Fruit fly (Drosophila melanogaster) whole organism, wandering third instar larva: ENCODE measurements around the gene Pus7.

Source experiments
- Abd-B ChIP-seq: fragments of >200 bp; optimal IDR thresholded peaks from 2 replicates; lab custom pipeline; 2017; ENCODE audit warnings: missing biosample characterization, missing genetic modification characterization
- CG32264 ChIP-seq: fragments of 200-800 bp; sonication (Bioruptor generic); optimal IDR thresholded peaks from 2 replicates; lab custom pipeline; 2016; ENCODE audit warnings: missing biosample characterization, missing genetic modification characterization
- CG9705 ChIP-seq: fragments of 200-800 bp; sonication (Bioruptor generic); optimal IDR thresholded peaks from 2 replicates; lab custom pipeline; 2018; ENCODE audit warnings: missing biosample characterization, mild to moderate bottlenecking, missing genetic modification characterization
- CrebA ChIP-seq: fragments of 200-800 bp; sonication (Bioruptor generic); optimal IDR thresholded peaks from 2 replicates; lab custom pipeline; 2016; ENCODE audit warnings: missing biosample characterization, mild to moderate bottlenecking, missing genetic modification characterization, borderline replicate concordance
- GATAd ChIP-seq: sonication (Bioruptor generic); optimal IDR thresholded peaks from 2 replicates; lab custom pipeline; 2016; ENCODE audit warnings: missing biosample characterization, missing genetic modification characterization
- HLH106 ChIP-seq: fragments of 200-800 bp; optimal IDR thresholded peaks from 3 replicates; lab custom pipeline; 2019; ENCODE audit warnings: missing biosample characterization, mild to moderate bottlenecking, missing genetic modification characterization, moderate library complexity
- Hnf4 ChIP-seq: fragments of 200-800 bp; sonication (Bioruptor generic); optimal IDR thresholded peaks from 2 replicates; lab custom pipeline; 2016; ENCODE audit warnings: missing biosample characterization, mild to moderate bottlenecking, missing genetic modification characterization
- Hr78 ChIP-seq: fragments of >200 bp; optimal IDR thresholded peaks from 2 replicates; lab custom pipeline; 2017; ENCODE audit warnings: missing biosample characterization, missing genetic modification characterization
- Hr83 ChIP-seq: fragments of 200-300 bp; sonication (Bioruptor generic); optimal IDR thresholded peaks from 2 replicates; lab custom pipeline; 2016; ENCODE audit warnings: missing biosample characterization, mild to moderate bottlenecking, missing genetic modification characterization, moderate library complexity; ENCODE audit not compliant: poor library complexity, severe bottlenecking
- Jra ChIP-seq: sonication (Bioruptor generic); optimal IDR thresholded peaks from 2 replicates; lab custom pipeline; 2016; ENCODE audit warnings: missing biosample characterization, missing genetic modification characterization
- Mio ChIP-seq: sonication (Bioruptor generic); optimal IDR thresholded peaks from 2 replicates; lab custom pipeline; 2016; ENCODE audit warnings: missing biosample characterization, missing genetic modification characterization
- N ChIP-seq: fragments of >200 bp; optimal IDR thresholded peaks from 2 replicates; lab custom pipeline; 2018; ENCODE audit warnings: missing biosample characterization, missing external identifiers, missing genetic modification characterization
- OdsH ChIP-seq: fragments of 200-800 bp; sonication (Bioruptor generic); optimal IDR thresholded peaks from 2 replicates; lab custom pipeline; 2016; ENCODE audit warnings: missing biosample characterization, mild to moderate bottlenecking, missing genetic modification characterization
- Rel ChIP-seq, 2 experiments: fragments of 200-800 bp; sonication (Bioruptor generic) in 1 of 2; optimal IDR thresholded peaks; 2 replicates in 1 of 2; 3 replicates in 1 of 2; lab custom pipeline; 2016 to 2019; ENCODE audit warnings: mild to moderate bottlenecking in 2 of 2, missing biosample characterization in 2 of 2, missing genetic modification characterization in 2 of 2, moderate library complexity in 1 of 2
- Sp1 ChIP-seq: fragments of 200-800 bp; sonication (Bioruptor generic); optimal IDR thresholded peaks from 3 replicates; lab custom pipeline; 2019; ENCODE audit warnings: missing biosample characterization, mild to moderate bottlenecking, missing genetic modification characterization, moderate library complexity
- Vsx2 ChIP-seq: fragments of 200-300, 225-300 bp; sonication (Bioruptor generic); optimal IDR thresholded peaks from 2 replicates; lab custom pipeline; 2018; ENCODE audit warnings: missing biosample characterization, missing genetic modification characterization; ENCODE audit not compliant: partially characterized antibody
- br ChIP-seq: fragments of 200-800 bp; sonication (Bioruptor generic); optimal IDR thresholded peaks from 2 replicates; lab custom pipeline; 2016; ENCODE audit warnings: missing biosample characterization, missing genetic modification characterization
- brk ChIP-seq: fragments of 200-800 bp; sonication (Bioruptor generic); optimal IDR thresholded peaks from 2 replicates; lab custom pipeline; 2016; ENCODE audit warnings: missing biosample characterization, mild to moderate bottlenecking, missing genetic modification characterization
- dmrt93B ChIP-seq: fragments of 200-800 bp; sonication (Bioruptor generic); optimal IDR thresholded peaks from 2 replicates; lab custom pipeline; 2018; ENCODE audit warnings: missing biosample characterization, mild to moderate bottlenecking, missing genetic modification characterization
- dsf ChIP-seq: sonication (Bioruptor generic); optimal IDR thresholded peaks from 2 replicates; lab custom pipeline; 2016; ENCODE audit warnings: missing biosample characterization, missing genetic modification characterization, borderline replicate concordance
- ey ChIP-seq: fragments of 200-800 bp; sonication (Bioruptor generic); optimal IDR thresholded peaks from 2 replicates; lab custom pipeline; 2016; ENCODE audit warnings: missing biosample characterization, missing genetic modification characterization
- foxo ChIP-seq, 2 experiments: fragments of 200-800 bp; sonication (Bioruptor generic); optimal IDR thresholded peaks; 2 replicates in 1 of 2; 3 replicates in 1 of 2; lab custom pipeline; 2016 to 2017; ENCODE audit warnings: missing biosample characterization in 2 of 2, missing genetic modification characterization in 2 of 2
- fru ChIP-seq: fragments of 200-800 bp; sonication (Bioruptor generic); optimal IDR thresholded peaks from 3 replicates; lab custom pipeline; 2016; ENCODE audit warnings: missing biosample characterization, mild to moderate bottlenecking, missing genetic modification characterization
- h ChIP-seq: fragments of 200-800 bp; sonication (Bioruptor generic); optimal IDR thresholded peaks from 3 replicates; lab custom pipeline; 2016; ENCODE audit warnings: missing biosample characterization, mild to moderate bottlenecking, missing genetic modification characterization
- jim ChIP-seq: fragments of 175-275, 200-325 bp; sonication (Bioruptor generic); optimal IDR thresholded peaks from 2 replicates; lab custom pipeline; 2016; ENCODE audit warnings: missing biosample characterization, mild to moderate bottlenecking, missing genetic modification characterization
- pan ChIP-seq: fragments of >200 bp; optimal IDR thresholded peaks from 2 replicates; lab custom pipeline; 2017
- psq ChIP-seq: fragments of 200-800 bp; sonication (Bioruptor generic); optimal IDR thresholded peaks from 3 replicates; lab custom pipeline; 2017; ENCODE audit warnings: missing biosample characterization, mild to moderate bottlenecking, missing genetic modification characterization, moderate library complexity
- rgr ChIP-seq: fragments of 200-800 bp; sonication (Bioruptor generic); optimal IDR thresholded peaks from 3 replicates; lab custom pipeline; 2016; ENCODE audit warnings: missing biosample characterization, mild to moderate bottlenecking, missing genetic modification characterization
- sage ChIP-seq: fragments of 200-800 bp; sonication (Bioruptor generic); optimal IDR thresholded peaks from 2 replicates; lab custom pipeline; 2016; ENCODE audit warnings: missing biosample characterization, mild to moderate bottlenecking, missing genetic modification characterization
- sv ChIP-seq: fragments of 200-800 bp; sonication (Bioruptor generic); optimal IDR thresholded peaks from 3 replicates; lab custom pipeline; 2016; ENCODE audit warnings: missing biosample characterization, missing genetic modification characterization
- tai ChIP-seq: sonication (Bioruptor generic); optimal IDR thresholded peaks from 2 replicates; lab custom pipeline; 2016; ENCODE audit warnings: missing biosample characterization, missing genetic modification characterization
- usp ChIP-seq: fragments of >200 bp; optimal IDR thresholded peaks from 2 replicates; lab custom pipeline; 2017; ENCODE audit warnings: missing biosample characterization, missing genetic modification characterization
- woc ChIP-seq: sonication (Bioruptor generic); optimal IDR thresholded peaks from 2 replicates; lab custom pipeline; 2016; ENCODE audit warnings: missing biosample characterization, mild to moderate bottlenecking, missing genetic modification characterization

The Pus7 gene

DNA sequence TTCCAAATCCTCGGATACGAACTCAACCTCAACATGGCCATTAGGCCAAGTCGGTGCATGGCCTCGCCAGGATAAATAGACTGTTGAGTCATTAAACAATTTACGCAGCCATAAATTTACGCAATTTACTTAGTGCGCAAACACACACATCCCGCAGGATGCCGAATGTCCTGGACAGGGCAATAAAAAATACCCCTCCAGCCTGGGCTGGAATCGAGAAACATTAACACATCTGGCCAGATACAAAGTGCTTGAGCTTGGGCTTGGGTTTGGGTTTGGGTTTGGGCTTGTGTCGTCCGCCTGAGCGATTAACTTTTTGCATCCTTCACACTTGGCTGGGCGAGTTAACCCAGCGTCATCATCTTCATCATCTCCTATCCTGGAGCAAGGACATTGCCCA is 31.9 kb downstream of the Pus7 start:
- TF ChIP-seq sage (no peak), tai (GFP tag; lab: Kevin White, UChicago) (no peak), dmrt93B (no peak), Hr78 (GFP tag; lab: Kevin White, UChicago) (no peak), N (GFP tag; lab: Kevin White, UChicago) (no peak)

dm6 chr3L:8542213-8542612 is 32.4 kb downstream of the Pus7 start:
- no peak for TF ChIP-seq CG9705 (GFP tag; lab: Kevin White, UChicago)
- no peak for TF ChIP-seq sage
- TF ChIP-seq tai (GFP tag; lab: Kevin White, UChicago): no peak
- no peak for TF ChIP-seq jim (GFP tag; lab: Kevin White, UChicago)
- TF ChIP-seq N (GFP tag; lab: Kevin White, UChicago): no peak
- TF ChIP-seq CrebA: no peak
- TF ChIP-seq woc: no peak
- TF ChIP-seq sv (GFP tag; lab: Kevin White, UChicago): no peak
- no peak for TF ChIP-seq fru (GFP tag; lab: Kevin White, UChicago)
- TF ChIP-seq Sp1 (GFP tag; lab: Kevin White, UChicago): no peak
- TF ChIP-seq pan (lab: Kevin White, UChicago): no peak
- no peak for TF ChIP-seq h (GFP tag; lab: Kevin White, UChicago)
- no peak for TF ChIP-seq Hr78 (GFP tag; lab: Kevin White, UChicago)
- TF ChIP-seq Rel (GFP tag; optimal IDR thresholded peaks at IDR 0.05; lab: Kevin White, UChicago): no peak
- no peak for TF ChIP-seq Rel (tag; optimal IDR thresholded peaks at IDR 0.05; lab: Kevin White, UChicago)
- no peak for TF ChIP-seq Vsx2 (GFP tag; lab: Kevin White, UChicago)
- no peak for TF ChIP-seq brk (GFP tag; lab: Kevin White, UChicago)
- no peak for TF ChIP-seq GATAd (GFP tag; lab: Kevin White, UChicago)
- TF ChIP-seq Jra (GFP tag; lab: Kevin White, UChicago): no peak

DNA sequence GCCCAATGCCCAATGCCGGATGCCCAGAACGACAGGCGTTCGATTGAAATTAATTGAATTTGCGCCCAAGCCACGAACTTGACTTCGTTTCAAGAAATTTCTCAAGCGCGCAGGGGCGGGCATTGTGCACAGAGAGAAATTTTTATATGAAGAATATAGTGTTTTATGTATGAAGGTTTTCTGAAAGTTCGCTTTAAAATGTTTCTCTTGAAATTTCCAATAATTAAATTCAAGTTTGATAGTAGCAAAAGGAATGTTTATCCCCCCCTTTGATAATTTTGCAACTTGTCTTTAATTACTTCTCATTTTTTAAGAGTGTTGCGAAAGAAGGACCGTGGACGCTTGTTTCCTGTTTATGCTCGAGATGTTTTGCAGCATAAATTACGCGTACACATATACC is 34.1 kb downstream of the Pus7 start:
- TF ChIP-seq Abd-B (GFP tag; lab: Kevin White, UChicago) (no peak), CrebA (no peak), ey (GFP tag; lab: Kevin White, UChicago) (peak; percentile 1), usp (GFP tag; lab: Kevin White, UChicago) (no peak), h (GFP tag; lab: Kevin White, UChicago) (no peak)

- TF ChIP-seq Hr83 (GFP tag; lab: Kevin White, UChicago): peak; percentile 14
- no peak for TF ChIP-seq Rel (GFP tag; optimal IDR thresholded peaks at IDR 0.05; lab: Kevin White, UChicago)
- TF ChIP-seq Rel (tag; optimal IDR thresholded peaks at IDR 0.05; lab: Kevin White, UChicago): peak; percentile 12
- peak; percentile 27 for TF ChIP-seq h (GFP tag; lab: Kevin White, UChicago)
- no peak for TF ChIP-seq tai (GFP tag; lab: Kevin White, UChicago)
- TF ChIP-seq rgr (GFP tag; lab: Kevin White, UChicago): peak; percentile 25
- TF ChIP-seq psq (GFP tag; lab: Kevin White, UChicago): peak; percentile 19
- TF ChIP-seq HLH106 (tag; lab: Kevin White, UChicago): peak; percentile 14
- peak; percentile 14 for TF ChIP-seq dsf (GFP tag; lab: Kevin White, UChicago)
- no peak for TF ChIP-seq CG32264
- TF ChIP-seq, all 38 proteins: peak for 7
Measured at dm6 chr3L:8544710-8545109, 34.9 kb downstream of the Pus7 start, which contains the start of gene rhea. rhea (plus strand) TSS chr3L:8545001.

DNA sequence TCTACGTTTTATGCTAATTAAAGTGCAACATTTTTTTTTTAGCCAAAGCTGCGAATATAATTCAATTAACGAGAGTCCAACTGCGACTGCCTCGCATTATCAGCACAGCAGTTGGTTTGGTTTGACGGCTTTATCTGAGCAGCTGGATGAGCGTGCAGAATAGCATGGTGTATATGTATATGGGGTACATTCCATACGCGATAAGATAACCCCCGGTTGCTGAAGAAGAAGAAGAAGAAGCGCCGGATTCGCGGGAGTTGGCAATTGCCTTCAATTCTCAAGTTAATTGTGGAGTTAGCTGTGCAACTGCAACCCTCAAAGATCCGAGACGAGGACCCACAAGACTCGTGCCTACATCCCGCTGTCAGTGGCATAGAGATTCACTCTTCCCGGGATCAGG is 35.7 kb downstream of the Pus7 start:
- TF ChIP-seq h (GFP tag; lab: Kevin White, UChicago): peak; percentile 3
- TF ChIP-seq dmrt93B: no peak
- TF ChIP-seq CG32264: no peak
- TF ChIP-seq sage: no peak
- TF ChIP-seq Rel (GFP tag; optimal IDR thresholded peaks at IDR 0.05; lab: Kevin White, UChicago): no peak
- peak; percentile 45 for TF ChIP-seq Rel (tag; optimal IDR thresholded peaks at IDR 0.05; lab: Kevin White, UChicago)

DNA sequence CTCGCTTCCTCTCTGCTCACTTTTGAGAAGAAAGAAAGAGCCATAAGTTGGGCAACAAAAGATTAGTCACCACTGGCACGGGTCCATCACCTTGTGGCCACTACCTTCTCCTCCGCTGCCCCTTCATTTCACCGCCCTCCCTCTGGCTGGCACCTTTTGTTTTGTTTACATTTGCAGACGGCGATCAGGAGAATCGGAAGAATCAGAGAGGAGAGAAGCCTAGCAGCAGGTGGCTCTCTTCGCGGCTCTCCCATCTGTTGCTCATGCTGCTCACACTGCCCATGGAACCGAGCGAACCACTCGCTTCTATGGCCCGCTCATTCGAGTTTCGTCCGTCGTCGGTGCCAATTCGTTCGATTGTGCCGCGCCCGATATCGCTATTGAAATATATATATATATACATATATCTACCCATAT is 36.6 kb downstream of the Pus7 start:
- TF ChIP-seq sage (peak; percentile 41), usp (GFP tag; lab: Kevin White, UChicago) (no peak), sv (GFP tag; lab: Kevin White, UChicago) (no peak), Rel (GFP tag; optimal IDR thresholded peaks at IDR 0.05; lab: Kevin White, UChicago) (peak; percentile 62), Rel (tag; optimal IDR thresholded peaks at IDR 0.05; lab: Kevin White, UChicago) (peak; percentile 28), dsf (GFP tag; lab: Kevin White, UChicago) (no peak), HLH106 (tag; lab: Kevin White, UChicago) (no peak), CG32264 (peak; percentile 41), N (GFP tag; lab: Kevin White, UChicago) (no peak), CrebA (peak; percentile 48), Hnf4 (GFP tag; lab: Kevin White, UChicago) (no peak), Sp1 (GFP tag; lab: Kevin White, UChicago) (peak; percentile 48), psq (GFP tag; lab: Kevin White, UChicago) (peak; percentile 81), GATAd (GFP tag; lab: Kevin White, UChicago) (no peak), jim (GFP tag; lab: Kevin White, UChicago) (peak; percentile 47), br (GFP tag; lab: Kevin White, UChicago) (peak; percentile 57), brk (GFP tag; lab: Kevin White, UChicago) (no peak), pan (lab: Kevin White, UChicago) (no peak), rgr (GFP tag; lab: Kevin White, UChicago) (peak; percentile 49), OdsH (no peak), ey (GFP tag; lab: Kevin White, UChicago) (no peak), Hr83 (GFP tag; lab: Kevin White, UChicago) (peak; percentile 66), Vsx2 (GFP tag; lab: Kevin White, UChicago) (peak; percentile 91), foxo (GFP tag; optimal IDR thresholded peaks at IDR 0.05; lab: Kevin White, UChicago) (peak in 1 of 2 experiments; percentile 25), Jra (GFP tag; lab: Kevin White, UChicago) (peak; percentile 79), CG9705 (GFP tag; lab: Kevin White, UChicago) (no peak), Mio (GFP tag; lab: Kevin White, UChicago) (no peak)
